Worm (Caenorhabditis elegans) whole organism, dauer: ENCODE measurements around the gene AH10.2.
"Not testable (repeated sequence)": the region's sequence is repeated elsewhere in the genome, so short reads cannot be mapped to it uniquely, and the experiment has no call there.

Source experiments
- unc-62 ChIP-seq: sonication (generic microtip); optimal IDR thresholded peaks from 2 replicates; lab custom pipeline; 2017; ENCODE audit warnings: missing biosample characterization, missing genetic modification reagents, missing genetic modification characterization

AH10.2 gene

ce11 chrV:14179947-14180346, 23.4 kb downstream of the AH10.2 start, which contains the start of gene ZC376.8:
ZC376.8 (plus strand) TSS chrV:14180247.
- no peak for TF ChIP-seq unc-62 (GFP tag; lab: Kevin White, UChicago)

DNA sequence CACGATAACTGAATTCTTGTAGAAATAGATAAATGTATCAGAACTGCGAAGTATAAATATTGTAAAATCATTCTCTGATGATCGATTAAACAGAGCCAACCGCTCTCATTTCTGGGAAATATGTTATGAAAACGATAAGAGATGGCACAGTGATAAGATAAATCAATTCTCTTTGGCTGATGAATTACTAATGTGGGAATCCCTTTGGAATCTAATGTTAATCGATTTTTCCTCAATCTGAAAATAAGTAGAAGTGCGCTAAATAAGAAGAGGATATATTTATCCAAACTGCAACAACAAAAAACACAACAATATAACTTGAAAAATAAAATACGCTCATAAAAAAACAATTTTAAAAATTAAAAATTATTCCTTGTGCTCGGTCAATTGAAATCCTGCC, 26.3 kb downstream of the AH10.2 start, which contains the start of gene cest-2.3:
Gene cest-2.3 (minus strand): TSS at position 101 of the 400 bp plus-strand sequence.
- TF ChIP-seq unc-62 (GFP tag; lab: Kevin White, UChicago) = no peak

ce11 chrV:14185438-14185837, 28.9 kb downstream of the AH10.2 start, which contains the start of the genes trm-1 and ints-2:
trm-1 (minus strand) TSS chrV:14185612.
ints-2 (plus strand) TSS chrV:14185686.
- TF ChIP-seq unc-62 (GFP tag; lab: Kevin White, UChicago) = no peak

DNA sequence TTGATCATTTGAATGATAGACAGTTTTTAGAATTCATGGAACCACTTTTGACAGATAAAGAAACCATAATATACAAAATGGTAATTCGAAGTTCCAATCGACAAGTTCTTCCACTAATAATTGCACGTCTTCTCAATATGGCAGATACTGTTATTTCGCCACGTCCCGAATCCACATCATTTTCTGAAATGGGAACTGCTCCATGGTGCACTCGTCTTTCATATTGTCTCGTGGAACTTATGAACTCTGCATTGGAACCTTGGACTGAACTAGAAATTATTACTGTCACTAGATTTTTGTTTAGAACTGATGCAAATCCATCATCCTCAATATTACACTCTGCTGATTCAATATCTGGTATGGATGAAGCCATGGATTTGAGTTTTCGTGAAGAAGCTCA, 30.5 kb downstream of the AH10.2 start:
- no peak for TF ChIP-seq unc-62 (GFP tag; lab: Kevin White, UChicago)

- no peak for TF ChIP-seq unc-62 (GFP tag; lab: Kevin White, UChicago)
Measured at ce11 chrV:14192870-14193269, 36.3 kb downstream of the AH10.2 start.

- TF ChIP-seq unc-62 (GFP tag; lab: Kevin White, UChicago) = no peak
Measured at ce11 chrV:14193451-14193850, 36.9 kb downstream of the AH10.2 start, which contains the start of gene atfs-1. atfs-1 (plus strand) TSS chrV:14193663.

- no peak for TF ChIP-seq unc-62 (GFP tag; lab: Kevin White, UChicago)
Measured at ce11 chrV:14194514-14194913, 37.9 kb downstream of the AH10.2 start.

ce11 chrV:14197651-14198050, 41.1 kb downstream of the AH10.2 start:
- no peak for TF ChIP-seq unc-62 (GFP tag; lab: Kevin White, UChicago)

- TF ChIP-seq unc-62 (GFP tag; lab: Kevin White, UChicago) = no peak
Measured at ce11 chrV:14200086-14200485, 43.5 kb downstream of the AH10.2 start.

DNA sequence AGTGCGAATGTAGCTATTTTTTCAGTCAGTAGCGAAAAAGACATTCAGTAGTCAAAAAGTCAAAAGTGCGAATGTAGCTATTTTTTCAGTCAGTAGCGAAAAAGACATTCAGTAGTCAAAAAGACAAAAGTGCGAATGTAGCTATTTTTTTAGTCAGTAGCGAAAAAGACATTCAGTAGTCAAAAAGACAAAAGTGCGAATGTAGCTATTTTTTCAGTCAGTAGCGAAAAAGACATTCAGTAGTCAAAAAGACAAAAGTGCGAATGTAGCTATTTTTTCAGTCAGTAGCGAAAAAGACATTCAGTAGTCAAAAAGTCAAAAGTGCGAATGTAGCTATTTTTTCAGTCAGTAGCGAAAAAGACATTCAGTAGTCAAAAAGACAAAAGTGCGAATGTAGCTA, 48.6 kb downstream of the AH10.2 start, which contains the start of gene T16A9.3:
Gene T16A9.3 (plus strand): TSS at position 301 of the 400 bp plus-strand sequence.
- TF ChIP-seq unc-62 (GFP tag; lab: Kevin White, UChicago) = not testable (repeated sequence)
